Fruit fly (Drosophila melanogaster) whole organism, wandering third instar larva: ENCODE data around the gene SK.

Source experiments
- Abd-B ChIP-seq: fragments of >200 bp; optimal IDR thresholded peaks from 2 replicates; lab custom pipeline; 2017; ENCODE audit warnings: missing biosample characterization, missing genetic modification characterization
- CG32264 ChIP-seq: fragments of 200-800 bp; sonication (Bioruptor generic); optimal IDR thresholded peaks from 2 replicates; lab custom pipeline; 2016; ENCODE audit warnings: missing biosample characterization, missing genetic modification characterization
- CG9705 ChIP-seq: fragments of 200-800 bp; sonication (Bioruptor generic); optimal IDR thresholded peaks from 2 replicates; lab custom pipeline; 2018; ENCODE audit warnings: missing biosample characterization, mild to moderate bottlenecking, missing genetic modification characterization
- CrebA ChIP-seq: fragments of 200-800 bp; sonication (Bioruptor generic); optimal IDR thresholded peaks from 2 replicates; lab custom pipeline; 2016; ENCODE audit warnings: missing biosample characterization, mild to moderate bottlenecking, missing genetic modification characterization, borderline replicate concordance
- Dfd ChIP-seq: fragments of >200 bp; optimal IDR thresholded peaks from 2 replicates; lab custom pipeline; 2017; ENCODE audit warnings: missing biosample characterization, missing genetic modification characterization
- Dif ChIP-seq: fragments of 200-275, 200-300 bp; sonication (Bioruptor generic); optimal IDR thresholded peaks from 2 replicates; lab custom pipeline; 2018; ENCODE audit warnings: missing biosample characterization, missing genetic modification characterization; ENCODE audit not compliant: partially characterized antibody
- GATAd ChIP-seq: sonication (Bioruptor generic); optimal IDR thresholded peaks from 2 replicates; lab custom pipeline; 2016; ENCODE audit warnings: missing biosample characterization, missing genetic modification characterization
- HLH106 ChIP-seq: fragments of 200-800 bp; optimal IDR thresholded peaks from 3 replicates; lab custom pipeline; 2019; ENCODE audit warnings: missing biosample characterization, mild to moderate bottlenecking, missing genetic modification characterization, moderate library complexity
- Hnf4 ChIP-seq: fragments of 200-800 bp; sonication (Bioruptor generic); optimal IDR thresholded peaks from 2 replicates; lab custom pipeline; 2016; ENCODE audit warnings: missing biosample characterization, mild to moderate bottlenecking, missing genetic modification characterization
- Hr78 ChIP-seq: fragments of >200 bp; optimal IDR thresholded peaks from 2 replicates; lab custom pipeline; 2017; ENCODE audit warnings: missing biosample characterization, missing genetic modification characterization
- Hr83 ChIP-seq: fragments of 200-300 bp; sonication (Bioruptor generic); optimal IDR thresholded peaks from 2 replicates; lab custom pipeline; 2016; ENCODE audit warnings: missing biosample characterization, mild to moderate bottlenecking, missing genetic modification characterization, moderate library complexity; ENCODE audit not compliant: poor library complexity, severe bottlenecking
- Jra ChIP-seq: sonication (Bioruptor generic); optimal IDR thresholded peaks from 2 replicates; lab custom pipeline; 2016; ENCODE audit warnings: missing biosample characterization, missing genetic modification characterization
- Mio ChIP-seq: sonication (Bioruptor generic); optimal IDR thresholded peaks from 2 replicates; lab custom pipeline; 2016; ENCODE audit warnings: missing biosample characterization, missing genetic modification characterization
- Myc ChIP-seq: fragments of >200 bp; optimal IDR thresholded peaks from 2 replicates; lab custom pipeline; 2017
- N ChIP-seq: fragments of >200 bp; optimal IDR thresholded peaks from 2 replicates; lab custom pipeline; 2018; ENCODE audit warnings: missing biosample characterization, missing external identifiers, missing genetic modification characterization
- OdsH ChIP-seq: fragments of 200-800 bp; sonication (Bioruptor generic); optimal IDR thresholded peaks from 2 replicates; lab custom pipeline; 2016; ENCODE audit warnings: missing biosample characterization, mild to moderate bottlenecking, missing genetic modification characterization
- Rel ChIP-seq, 2 experiments: fragments of 200-800 bp; sonication (Bioruptor generic) in 1 of 2; optimal IDR thresholded peaks; 2 replicates in 1 of 2; 3 replicates in 1 of 2; lab custom pipeline; 2016 to 2019; ENCODE audit warnings: mild to moderate bottlenecking in 2 of 2, missing biosample characterization in 2 of 2, missing genetic modification characterization in 2 of 2, moderate library complexity in 1 of 2
- Sp1 ChIP-seq: fragments of 200-800 bp; sonication (Bioruptor generic); optimal IDR thresholded peaks from 3 replicates; lab custom pipeline; 2019; ENCODE audit warnings: missing biosample characterization, mild to moderate bottlenecking, missing genetic modification characterization, moderate library complexity
- Vsx2 ChIP-seq: fragments of 200-300, 225-300 bp; sonication (Bioruptor generic); optimal IDR thresholded peaks from 2 replicates; lab custom pipeline; 2018; ENCODE audit warnings: missing biosample characterization, missing genetic modification characterization; ENCODE audit not compliant: partially characterized antibody
- br ChIP-seq: fragments of 200-800 bp; sonication (Bioruptor generic); optimal IDR thresholded peaks from 2 replicates; lab custom pipeline; 2016; ENCODE audit warnings: missing biosample characterization, missing genetic modification characterization
- brk ChIP-seq: fragments of 200-800 bp; sonication (Bioruptor generic); optimal IDR thresholded peaks from 2 replicates; lab custom pipeline; 2016; ENCODE audit warnings: missing biosample characterization, mild to moderate bottlenecking, missing genetic modification characterization
- dl ChIP-seq, 2 experiments: fragments of 175-275, 200-275 bp in 1 of 2; fragments of 200-275 bp in 1 of 2; sonication (Bioruptor generic); optimal IDR thresholded peaks; lab custom pipeline; 2018; ENCODE audit warnings: mild to moderate bottlenecking in 2 of 2, missing biosample characterization in 2 of 2, missing genetic modification characterization in 2 of 2, moderate library complexity in 2 of 2; ENCODE audit not compliant: partially characterized antibody in 2 of 2, insufficient read depth in 1 of 2
- dmrt93B ChIP-seq: fragments of 200-800 bp; sonication (Bioruptor generic); optimal IDR thresholded peaks from 2 replicates; lab custom pipeline; 2018; ENCODE audit warnings: missing biosample characterization, mild to moderate bottlenecking, missing genetic modification characterization
- dsf ChIP-seq: sonication (Bioruptor generic); optimal IDR thresholded peaks from 2 replicates; lab custom pipeline; 2016; ENCODE audit warnings: missing biosample characterization, missing genetic modification characterization, borderline replicate concordance
- ey ChIP-seq: fragments of 200-800 bp; sonication (Bioruptor generic); optimal IDR thresholded peaks from 2 replicates; lab custom pipeline; 2016; ENCODE audit warnings: missing biosample characterization, missing genetic modification characterization
- foxo ChIP-seq, 2 experiments: fragments of 200-800 bp; sonication (Bioruptor generic); optimal IDR thresholded peaks; 2 replicates in 1 of 2; 3 replicates in 1 of 2; lab custom pipeline; 2016 to 2017; ENCODE audit warnings: missing biosample characterization in 2 of 2, missing genetic modification characterization in 2 of 2
- fru ChIP-seq: fragments of 200-800 bp; sonication (Bioruptor generic); optimal IDR thresholded peaks from 3 replicates; lab custom pipeline; 2016; ENCODE audit warnings: missing biosample characterization, mild to moderate bottlenecking, missing genetic modification characterization
- h ChIP-seq: fragments of 200-800 bp; sonication (Bioruptor generic); optimal IDR thresholded peaks from 3 replicates; lab custom pipeline; 2016; ENCODE audit warnings: missing biosample characterization, mild to moderate bottlenecking, missing genetic modification characterization
- jim ChIP-seq: fragments of 175-275, 200-325 bp; sonication (Bioruptor generic); optimal IDR thresholded peaks from 2 replicates; lab custom pipeline; 2016; ENCODE audit warnings: missing biosample characterization, mild to moderate bottlenecking, missing genetic modification characterization
- lola ChIP-seq: fragments of >200 bp; optimal IDR thresholded peaks from 2 replicates; lab custom pipeline; 2017; ENCODE audit warnings: missing biosample characterization, missing genetic modification characterization
- psq ChIP-seq: fragments of 200-800 bp; sonication (Bioruptor generic); optimal IDR thresholded peaks from 3 replicates; lab custom pipeline; 2017; ENCODE audit warnings: missing biosample characterization, mild to moderate bottlenecking, missing genetic modification characterization, moderate library complexity
- rgr ChIP-seq: fragments of 200-800 bp; sonication (Bioruptor generic); optimal IDR thresholded peaks from 3 replicates; lab custom pipeline; 2016; ENCODE audit warnings: missing biosample characterization, mild to moderate bottlenecking, missing genetic modification characterization
- sage ChIP-seq: fragments of 200-800 bp; sonication (Bioruptor generic); optimal IDR thresholded peaks from 2 replicates; lab custom pipeline; 2016; ENCODE audit warnings: missing biosample characterization, mild to moderate bottlenecking, missing genetic modification characterization
- sv ChIP-seq: fragments of 200-800 bp; sonication (Bioruptor generic); optimal IDR thresholded peaks from 3 replicates; lab custom pipeline; 2016; ENCODE audit warnings: missing biosample characterization, missing genetic modification characterization
- tai ChIP-seq: sonication (Bioruptor generic); optimal IDR thresholded peaks from 2 replicates; lab custom pipeline; 2016; ENCODE audit warnings: missing biosample characterization, missing genetic modification characterization
- usp ChIP-seq: fragments of >200 bp; optimal IDR thresholded peaks from 2 replicates; lab custom pipeline; 2017; ENCODE audit warnings: missing biosample characterization, missing genetic modification characterization
- woc ChIP-seq: sonication (Bioruptor generic); optimal IDR thresholded peaks from 2 replicates; lab custom pipeline; 2016; ENCODE audit warnings: missing biosample characterization, mild to moderate bottlenecking, missing genetic modification characterization

The SK gene

DNA sequence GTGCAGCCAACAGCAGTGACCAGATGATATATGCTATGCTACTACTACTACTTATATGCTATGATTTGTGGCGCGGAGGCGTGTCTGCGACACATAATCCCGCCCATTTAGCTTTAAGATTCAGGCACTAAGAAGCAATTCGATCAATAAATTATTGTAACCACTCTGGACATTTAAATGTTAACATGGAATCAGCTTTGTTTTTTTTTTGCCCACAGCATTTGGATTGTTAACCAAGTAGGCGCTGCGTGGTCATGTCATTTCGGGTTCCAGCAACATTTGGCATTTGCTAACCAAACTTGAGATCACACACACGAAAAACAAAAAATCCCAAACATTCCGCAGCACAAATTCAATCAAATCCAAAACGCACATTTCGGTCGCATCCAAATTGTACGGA is 27.1 kb upstream of the SK start, which contains the start of gene CG4198:
TSS of gene CG4198 (plus strand) at position 301 of the 400 bp plus-strand sequence.
- no peak for TF ChIP-seq Myc (lab: Kevin White, UChicago)

DNA sequence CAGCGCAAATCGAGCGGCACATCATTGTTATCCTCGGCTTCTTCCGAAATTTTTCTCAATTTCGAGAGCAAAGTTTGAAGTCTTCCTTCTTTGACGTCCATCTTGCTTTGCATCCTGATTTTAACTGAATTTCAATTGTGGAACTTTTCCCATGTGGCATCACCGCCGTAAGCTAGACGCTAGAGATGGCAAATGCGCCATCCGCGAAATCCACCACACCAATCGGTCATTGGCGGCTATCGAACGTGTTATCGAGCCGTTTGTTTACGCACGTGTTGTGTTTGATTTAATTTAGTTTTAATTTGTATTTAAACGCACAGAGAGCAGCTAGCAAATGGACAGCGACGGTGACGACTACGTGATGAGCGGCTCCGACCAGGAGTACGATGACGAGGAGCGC is 22.9 kb upstream of the SK start, which contains the start of the genes CG15930 and Sas10:
TSS of gene CG15930 (minus strand) at position 126 of the 400 bp plus-strand sequence.
TSS of gene Sas10 (plus strand) at position 240 of the 400 bp plus-strand sequence.
- TF ChIP-seq Myc (lab: Kevin White, UChicago) (peak; percentile 31), sv (GFP tag; lab: Kevin White, UChicago) (no peak)

DNA sequence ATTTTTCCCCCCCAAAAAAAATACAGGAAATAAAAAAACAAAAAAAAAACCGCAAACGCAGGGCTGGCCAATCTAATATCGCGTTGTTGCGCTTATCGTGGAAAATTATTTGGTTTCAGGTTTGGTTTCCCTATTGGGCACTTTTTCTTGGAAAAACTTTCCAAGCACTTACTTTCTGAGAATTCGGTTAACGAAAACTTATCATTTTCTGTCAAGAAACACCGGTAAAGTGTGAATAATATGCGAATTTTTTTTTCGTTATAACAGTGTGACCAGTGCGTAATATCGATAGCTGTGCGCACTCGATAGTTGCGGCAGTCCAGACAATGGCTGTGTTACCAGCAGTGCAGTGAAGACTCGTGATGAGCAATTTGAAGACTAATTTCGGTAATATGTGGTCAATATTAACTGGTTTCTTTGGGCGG is 17.6 kb upstream of the SK start, which contains the start of gene Rnp4F:
TSS of gene Rnp4F (minus strand) at position 238 of the 425 bp plus-strand sequence.
- no peak for TF ChIP-seq Hr78
- TF ChIP-seq Rel (GFP tag; optimal IDR thresholded peaks at IDR 0.05; lab: Kevin White, UChicago): no peak
- TF ChIP-seq Rel (tag; optimal IDR thresholded peaks at IDR 0.05; lab: Kevin White, UChicago): peak; percentile 47
- no peak for TF ChIP-seq tai (GFP tag; lab: Kevin White, UChicago)
- no peak for TF ChIP-seq dl (GFP tag; optimal IDR thresholded peaks at IDR 0.05; lab: Kevin White, UChicago; ENCODE audit: insufficient read depth in 1 of 2, partially characterized antibody in 2 of 2)
- TF ChIP-seq ey: peak; percentile 67
- no peak for TF ChIP-seq Vsx2
- TF ChIP-seq Jra (GFP tag; lab: Kevin White, UChicago): no peak
- TF ChIP-seq dmrt93B (GFP tag; lab: Kevin White, UChicago): peak; percentile 69
- peak; percentile 60 for TF ChIP-seq psq
- TF ChIP-seq rgr (GFP tag; lab: Kevin White, UChicago): peak; percentile 68
- TF ChIP-seq GATAd (GFP tag; lab: Kevin White, UChicago): peak; percentile 9
- no peak for TF ChIP-seq CG32264 (GFP tag; lab: Kevin White, UChicago)
- no peak for TF ChIP-seq dsf
- peak; percentile 41 for TF ChIP-seq OdsH (GFP tag; lab: Kevin White, UChicago)
- peak; percentile 51 for TF ChIP-seq Hr83
- TF ChIP-seq N (GFP tag; lab: Kevin White, UChicago): peak; percentile 86
- TF ChIP-seq brk (GFP tag; lab: Kevin White, UChicago): no peak
- peak; percentile 72 for TF ChIP-seq CG9705 (GFP tag; lab: Kevin White, UChicago)
- peak in 1 of 2 experiments; percentile 73 for TF ChIP-seq foxo (GFP tag; optimal IDR thresholded peaks at IDR 0.05; lab: Kevin White, UChicago)
- no peak for TF ChIP-seq fru
- TF ChIP-seq Dif (GFP tag; lab: Kevin White, UChicago): no peak
- TF ChIP-seq sage: no peak
- no peak for TF ChIP-seq Mio (GFP tag; lab: Kevin White, UChicago)
- TF ChIP-seq Dfd: no peak
- TF ChIP-seq HLH106 (tag; lab: Kevin White, UChicago): peak; percentile 74
- peak; percentile 70 for TF ChIP-seq h (GFP tag; lab: Kevin White, UChicago)
- TF ChIP-seq usp (GFP tag; lab: Kevin White, UChicago): no peak
- no peak for TF ChIP-seq br (GFP tag; lab: Kevin White, UChicago)
- TF ChIP-seq Myc (lab: Kevin White, UChicago): no peak
- TF ChIP-seq jim: peak; percentile 5
- no peak for TF ChIP-seq lola (GFP tag; lab: Kevin White, UChicago)
- no peak for TF ChIP-seq Abd-B (GFP tag; lab: Kevin White, UChicago)
- TF ChIP-seq sv (GFP tag; lab: Kevin White, UChicago): peak; percentile 42
- TF ChIP-seq woc (GFP tag; lab: Kevin White, UChicago): peak; percentile 87
- peak; percentile 74 for TF ChIP-seq Sp1
- TF ChIP-seq Hnf4: no peak
- TF ChIP-seq CrebA: no peak
